Fruit fly (Drosophila melanogaster): ENCODE data around the gene CG11658.

DNA sequence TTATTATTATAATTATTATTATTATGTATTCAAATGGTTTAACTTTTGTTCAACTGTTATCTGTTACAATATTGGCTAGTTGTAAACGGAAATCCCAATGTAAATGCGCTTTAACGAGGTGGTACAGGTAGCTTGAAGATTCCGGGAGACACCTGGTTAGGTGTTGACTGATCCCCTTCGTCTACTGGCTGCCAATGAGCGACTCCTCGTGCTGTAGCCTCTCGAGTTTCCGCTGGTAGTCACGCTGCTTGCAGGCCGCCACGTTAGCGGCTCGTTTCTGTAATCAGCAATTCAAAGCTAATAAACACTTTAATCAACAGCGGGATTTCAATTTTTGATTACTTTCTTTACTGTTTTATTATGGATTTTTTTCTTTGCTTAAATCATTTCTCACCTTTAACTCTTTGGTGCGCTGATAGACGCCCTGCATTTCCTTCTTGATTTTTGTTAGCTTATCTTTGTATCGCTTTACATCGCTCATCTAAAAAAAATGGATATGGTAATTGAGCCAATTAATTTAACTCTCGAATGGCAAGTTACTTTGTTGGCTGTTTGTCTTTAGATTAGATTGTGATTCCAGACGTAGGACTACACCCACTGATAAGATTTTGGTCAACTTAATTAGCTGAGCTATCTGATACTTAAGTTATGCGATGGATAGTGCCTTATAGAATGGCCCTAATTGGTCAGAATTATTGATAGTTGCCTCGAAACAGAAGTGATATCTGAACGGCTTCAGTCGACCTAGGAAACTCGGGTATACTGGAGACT lies 18.3 kb downstream of the CG11658 start:
- TF ChIP-seq CG1024 (GFP tag; IDR thresholded peaks at IDR 0.05), result no peak
- TF ChIP-seq TFAM (GFP tag; optimal IDR thresholded peaks at IDR 0.05), result no peak
- no peak for TF ChIP-seq Sox102F (GFP tag; optimal IDR thresholded peaks at IDR 0.05)
- TF ChIP-seq CG18262 (tag; optimal IDR thresholded peaks at IDR 0.05), result no peak
- TF ChIP-seq CG31224 (GFP tag; IDR thresholded peaks at IDR 0.05), result no peak
- no peak for TF ChIP-seq cwo (GFP tag; optimal IDR thresholded peaks at IDR 0.05)
- no peak for TF ChIP-seq CG11247 (GFP tag; IDR thresholded peaks at IDR 0.05)

Measured in whole organism, embryonic.